Worm (Caenorhabditis elegans) whole organism, L4/young adult: ENCODE measurements around the gene Y54G2A.40.

Experiments
- W03F9.2 ChIP-seq: fragments of 150-350 bp; optimal IDR thresholded peaks from 2 replicates; lab custom pipeline; 2014; ENCODE audit warnings: missing biosample characterization, missing genetic modification characterization
- dao-5 ChIP-seq: sonication (generic microtip); optimal IDR thresholded peaks from 2 replicates; lab custom pipeline; 2016; ENCODE audit warnings: missing genotype, missing genetic modification characterization, moderate library complexity, missing compliant biosample characterization

DNA sequence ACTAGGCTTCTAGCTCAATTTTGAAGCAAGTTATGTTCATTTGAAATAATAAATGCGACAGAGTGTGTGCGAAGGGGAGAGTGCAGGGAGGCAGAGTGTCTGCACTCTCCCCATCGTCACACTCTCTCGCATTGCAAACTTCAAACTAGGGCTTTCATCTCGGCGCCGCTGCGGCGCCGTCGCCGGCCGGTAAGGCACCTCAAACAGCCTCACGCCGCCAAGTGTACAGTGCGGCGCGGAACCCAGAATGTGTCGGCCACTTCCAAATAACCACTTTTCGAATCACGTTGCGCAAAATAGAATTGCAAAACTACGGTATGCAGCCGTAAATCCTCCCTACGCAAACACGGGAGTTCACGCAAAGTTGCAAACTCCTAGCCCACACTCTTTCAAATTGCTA lies 3.0 kb downstream of the Y54G2A.40 start:
- TF ChIP-seq W03F9.2 (tag; lab: Kevin White, UChicago), result no peak
- no peak for TF ChIP-seq dao-5
